Worm (Caenorhabditis elegans): ENCODE results near the gene nurf-1.

Gene nurf-1

DNA sequence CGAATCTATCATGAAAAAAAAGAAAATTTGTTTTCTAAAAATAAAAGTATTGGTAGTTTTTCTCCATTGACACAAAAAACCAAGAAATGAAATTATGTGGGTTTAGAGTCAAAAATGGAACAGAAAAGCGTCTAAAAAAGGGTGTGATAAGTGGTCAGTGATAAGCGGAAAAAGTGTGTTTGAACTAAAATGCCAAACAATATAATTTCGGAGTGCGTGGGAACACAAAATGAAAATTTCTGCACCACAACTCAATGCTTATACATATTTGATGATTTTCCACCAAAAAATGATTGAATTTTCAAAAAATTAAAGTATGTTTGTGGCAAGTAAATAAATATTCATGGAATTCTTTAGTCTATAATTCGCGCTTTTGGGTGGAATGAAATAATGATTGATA lies 24.9 kb downstream of the nurf-1 start (continued):
- TF ChIP-seq nhr-28 (tag; optimal IDR thresholded peaks at IDR 0.05) (peak; percentile 63), Y5F2A.4 (GFP tag; optimal IDR thresholded peaks at IDR 0.05) (no peak)

DNA sequence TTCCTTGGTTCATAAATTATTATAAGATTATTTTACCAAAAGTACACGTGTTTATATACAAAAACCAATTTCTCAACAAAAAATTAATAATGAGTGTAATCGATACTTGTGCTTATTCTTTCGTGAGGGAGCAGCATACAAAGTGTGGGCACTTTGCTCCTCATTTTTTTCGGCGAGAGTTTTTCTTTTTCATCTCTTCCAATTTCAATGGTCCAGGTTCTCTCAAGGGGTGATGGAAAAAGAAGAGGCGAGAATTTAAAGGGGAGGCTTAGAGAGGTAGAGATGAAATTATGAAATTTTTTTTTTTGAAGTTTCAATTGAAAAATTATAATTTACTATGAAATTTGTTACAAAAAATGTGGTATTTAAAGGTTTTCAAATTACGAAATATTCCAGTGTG lies 26.5 kb downstream of the nurf-1 start:
- TF ChIP-seq lin-38 (GFP tag; IDR thresholded peaks at IDR 0.05) (no peak), aly-2 (tag; optimal IDR thresholded peaks at IDR 0.05) (no peak), daf-16 (GFP tag; optimal IDR thresholded peaks at IDR 0.05) (no peak), daf-16 (tag; optimal IDR thresholded peaks at IDR 0.05) (no peak), mep-1 (tag; optimal IDR thresholded peaks at IDR 0.05) (no peak), lin-29 (GFP tag; IDR thresholded peaks at IDR 0.05) (no peak), php-3 (GFP tag; IDR thresholded peaks at IDR 0.05) (no peak), jun-1 (tag; optimal IDR thresholded peaks at IDR 0.05) (no peak), daf-19 (GFP tag; conservative IDR thresholded peaks at IDR 0.05) (no peak)

DNA sequence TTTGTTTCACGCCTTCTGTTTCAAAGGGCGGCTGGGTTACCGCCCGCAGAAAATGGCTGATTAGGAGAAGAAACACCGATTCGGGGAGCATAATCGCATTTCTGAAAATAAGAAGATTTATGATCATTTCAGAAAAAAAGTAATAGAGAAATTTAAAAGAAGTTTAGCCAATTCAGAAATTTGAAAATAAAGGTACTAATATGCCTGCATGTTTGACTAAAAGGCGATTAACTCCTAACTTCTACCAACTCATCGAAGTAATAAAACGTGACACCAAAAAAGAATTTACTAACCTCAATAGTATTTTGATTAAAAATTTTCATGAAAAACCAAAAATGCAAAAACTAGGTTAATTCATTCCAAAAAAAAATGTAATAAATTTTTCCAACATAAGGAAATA lies 34.3 kb downstream of the nurf-1 start, which contains the start of gene plx-2:
plx-2 (minus strand) TSS at position 101 of the 400 bp plus-strand sequence.
- TF ChIP-seq egl-43 (GFP tag; IDR thresholded peaks at IDR 0.05) = no peak
- TF ChIP-seq daf-19 (GFP tag; conservative IDR thresholded peaks at IDR 0.05) = no peak
- TF ChIP-seq mdl-1 (tag; optimal IDR thresholded peaks at IDR 0.05) = no peak
- TF ChIP-seq nhr-11 (tag; optimal IDR thresholded peaks at IDR 0.05) = no peak
- no peak for TF ChIP-seq vab-7 (GFP tag; IDR thresholded peaks at IDR 0.05)
- TF ChIP-seq ZK337.2 (GFP tag; IDR thresholded peaks at IDR 0.05) = no peak
- TF ChIP-seq unc-130 (GFP tag; optimal IDR thresholded peaks at IDR 0.05) = no peak
- no peak for TF ChIP-seq lsy-2 (tag; optimal IDR thresholded peaks at IDR 0.05)
- TF ChIP-seq zip-11 (GFP tag; IDR thresholded peaks at IDR 0.05) = no peak
- no peak for TF ChIP-seq nhr-42 (GFP tag; IDR thresholded peaks at IDR 0.05)
- TF ChIP-seq cey-2 (tag; optimal IDR thresholded peaks at IDR 0.05; ENCODE audit: borderline replicate concordance, insufficient read depth) = no peak
- TF ChIP-seq ceh-82 (tag; optimal IDR thresholded peaks at IDR 0.05) = no peak
- no peak for TF ChIP-seq gei-8 (GFP tag; optimal IDR thresholded peaks at IDR 0.05)
- no peak for TF ChIP-seq snpc-1.2 (GFP tag; IDR thresholded peaks at IDR 0.05)
- TF ChIP-seq ceh-62 (tag; optimal IDR thresholded peaks at IDR 0.05) = no peak
- TF ChIP-seq lin-15B (tag; optimal IDR thresholded peaks at IDR 0.05) = no peak
- TF ChIP-seq aha-1 (tag) = no peak

DNA sequence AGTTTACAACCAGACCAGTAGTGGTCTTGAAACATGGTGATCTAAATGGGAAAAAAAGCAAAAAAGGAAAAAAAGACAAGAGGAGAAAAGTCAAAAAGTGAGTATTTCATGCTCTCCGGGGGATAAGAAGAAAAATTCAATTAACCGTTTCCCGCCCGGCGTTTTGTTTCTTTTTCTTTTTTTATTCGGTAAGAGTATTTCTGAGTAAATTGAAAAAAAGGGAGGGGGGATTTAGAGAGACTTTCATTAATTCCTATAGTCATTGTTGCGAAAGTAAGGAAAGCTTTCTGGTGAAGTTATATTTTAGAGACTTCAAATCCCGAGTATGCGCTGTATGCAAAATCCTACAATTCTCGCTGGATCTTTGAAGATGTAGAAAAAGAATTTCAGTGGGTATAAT lies 37.2 kb downstream of the nurf-1 start:
- TF ChIP-seq aha-1 (tag) (peak; percentile 36), mep-1 (tag; optimal IDR thresholded peaks at IDR 0.05) (no peak)

DNA sequence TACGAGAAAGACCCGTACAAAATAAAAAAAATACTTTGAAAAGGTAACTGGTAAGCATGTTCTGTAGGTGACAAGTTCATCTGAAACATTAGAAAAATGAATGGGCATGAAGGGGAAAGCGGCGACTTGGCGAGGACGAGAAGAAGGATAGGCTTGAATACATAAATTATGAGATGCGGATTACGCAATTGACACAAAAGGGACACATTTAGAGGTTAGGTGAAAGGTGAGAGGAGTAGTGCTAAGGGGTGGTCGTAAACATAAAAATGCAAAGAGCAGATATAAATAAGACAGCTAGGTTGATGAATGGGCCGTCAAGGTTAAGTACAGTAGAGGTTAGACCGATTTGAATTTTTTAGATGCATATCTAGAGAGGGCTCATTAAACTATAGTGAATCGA lies 38.3 kb downstream of the nurf-1 start:
- no peak for TF ChIP-seq gei-8 (GFP tag; optimal IDR thresholded peaks at IDR 0.05)

DNA sequence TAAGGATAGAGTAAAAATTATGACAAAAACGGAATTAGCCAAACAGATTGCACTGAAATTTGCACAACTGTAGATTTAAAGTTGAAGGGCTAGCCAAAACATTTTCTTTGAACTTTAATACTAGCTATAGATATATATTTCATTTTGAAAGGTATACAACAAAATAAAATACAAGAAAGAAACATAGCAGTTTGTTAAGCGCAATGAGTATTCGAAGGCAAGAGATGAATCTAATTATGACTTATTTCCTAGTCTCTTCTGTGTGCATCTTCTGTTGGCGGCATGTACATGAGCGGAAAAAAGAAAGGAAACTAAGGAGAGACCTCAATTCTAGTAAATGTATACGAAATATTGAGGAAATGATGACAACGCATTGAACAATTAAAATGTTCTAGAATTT lies 41.6 kb downstream of the nurf-1 start:
- TF ChIP-seq zfp-2 (tag; optimal IDR thresholded peaks at IDR 0.05) = no peak
- TF ChIP-seq daf-12 (tag; optimal IDR thresholded peaks at IDR 0.05) = no peak
- no peak for TF ChIP-seq mxl-2 (GFP tag; conservative IDR thresholded peaks at IDR 0.05)
- TF ChIP-seq mdl-1 (tag; optimal IDR thresholded peaks at IDR 0.05) = no peak
- no peak for TF ChIP-seq lin-1 (GFP tag; IDR thresholded peaks at IDR 0.05)
- TF ChIP-seq mes-2 (tag; optimal IDR thresholded peaks at IDR 0.05; ENCODE audit: poor library complexity, severe bottlenecking) = no peak
- TF ChIP-seq nhr-6 (tag; optimal IDR thresholded peaks at IDR 0.05) = no peak
- TF ChIP-seq zip-2 (tag; optimal IDR thresholded peaks at IDR 0.05) = no peak
- TF ChIP-seq egl-27 (tag; optimal IDR thresholded peaks at IDR 0.05) = no peak
- no peak for TF ChIP-seq aly-2 (tag; optimal IDR thresholded peaks at IDR 0.05)
- TF ChIP-seq ceh-82 (tag; optimal IDR thresholded peaks at IDR 0.05) = no peak
- no peak for TF ChIP-seq nhr-28 (tag; optimal IDR thresholded peaks at IDR 0.05)
- TF ChIP-seq nhr-76 (tag; optimal IDR thresholded peaks at IDR 0.05) = no peak
- TF ChIP-seq nhr-237 (tag; optimal IDR thresholded peaks at IDR 0.05) = no peak
- no peak for TF ChIP-seq mep-1 (tag; optimal IDR thresholded peaks at IDR 0.05)
